Fruit fly (Drosophila melanogaster): ENCODE measurements around the gene Tango6.

Tango6 gene

dm6 chr2L:18951674-18952073 lies 17.2 kb upstream of the Tango6 start, which contains the start of gene Nedd8 (continued):
- TF ChIP-seq Chrac-16 (GFP tag; optimal IDR thresholded peaks at IDR 0.05) (no peak), dpn (GFP tag; optimal IDR thresholded peaks at IDR 0.05) (no peak), CG7786 (GFP tag; optimal IDR thresholded peaks at IDR 0.05) (no peak), hb (GFP tag; IDR thresholded peaks at IDR 0.05; ENCODE audit: partially characterized antibody) (peak; percentile 67; the same call in 2 of the 3 replicates), bbx (GFP tag; IDR thresholded peaks at IDR 0.05; ENCODE audit: partially characterized antibody) (peak; percentile 91), dm (GFP tag; optimal IDR thresholded peaks at IDR 0.05) (no peak), CG15479 (GFP tag; optimal IDR thresholded peaks at IDR 0.05) (no peak), CG4360 (GFP tag; IDR thresholded peaks at IDR 0.05) (no peak), CG13287 (GFP tag; IDR thresholded peaks at IDR 0.05; ENCODE audit: partially characterized antibody) (peak; percentile 95), CG1832 (GFP tag; optimal IDR thresholded peaks at IDR 0.05) (no peak), Sry-δ (GFP tag; optimal IDR thresholded peaks at IDR 0.05) (peak; percentile 90), eyg (GFP tag; optimal IDR thresholded peaks at IDR 0.05) (no peak), ems (GFP tag; optimal IDR thresholded peaks at IDR 0.05) (no peak), h (optimal IDR thresholded peaks at IDR 0.05) (no peak), Hr3 (GFP tag; optimal IDR thresholded peaks at IDR 0.05) (no peak), CG4730 (GFP tag; IDR thresholded peaks at IDR 0.05) (no peak), run (tag; optimal IDR thresholded peaks at IDR 0.05) (no peak), knrl (GFP tag; IDR thresholded peaks at IDR 0.05; ENCODE audit: partially characterized antibody) (peak; percentile 86), Blimp-1 (GFP tag; optimal IDR thresholded peaks at IDR 0.05) (no peak), CG3847 (GFP tag; IDR thresholded peaks at IDR 0.05) (no peak), BEAF-32 (GFP tag; optimal IDR thresholded peaks at IDR 0.05) (peak; percentile 86), Camta (GFP tag; optimal IDR thresholded peaks at IDR 0.05) (no peak), CG10209 (GFP tag; optimal IDR thresholded peaks at IDR 0.05) (no peak), Atf3 (GFP tag; optimal IDR thresholded peaks at IDR 0.05) (no peak), CG14710 (tag; optimal IDR thresholded peaks at IDR 0.05) (peak; percentile 30), CG6654 (GFP tag; optimal IDR thresholded peaks at IDR 0.05) (no peak), slbo (GFP tag; IDR thresholded peaks at IDR 0.05) (peak; percentile 42; the same call in 1 of the 2 replicates), prd (optimal IDR thresholded peaks at IDR 0.05) (no peak), prd (GFP tag; IDR thresholded peaks at IDR 0.05) (no peak), p53 (GFP tag; optimal IDR thresholded peaks at IDR 0.05) (no peak), tap (tag; optimal IDR thresholded peaks at IDR 0.05) (no peak), CG17912 (GFP tag; optimal IDR thresholded peaks at IDR 0.05) (no peak), Lim3 (GFP tag; IDR thresholded peaks at IDR 0.05) (no peak), ase (GFP tag; IDR thresholded peaks at IDR 0.05) (no peak), CG15514 (GFP tag; optimal IDR thresholded peaks at IDR 0.05) (peak; percentile 91), jumu (GFP tag; optimal IDR thresholded peaks at IDR 0.05) (no peak), org-1 (GFP tag; optimal IDR thresholded peaks at IDR 0.05) (no peak), Dref (GFP tag; IDR thresholded peaks at IDR 0.05) (peak; percentile 91), CG5953 (GFP tag; IDR thresholded peaks at IDR 0.05) (no peak), Awh (GFP tag; IDR thresholded peaks at IDR 0.05) (no peak), Bdp1 (GFP tag; optimal IDR thresholded peaks at IDR 0.05) (no peak), CG17186 (GFP tag; optimal IDR thresholded peaks at IDR 0.05) (no peak), CG6791 (GFP tag; IDR thresholded peaks at IDR 0.05; ENCODE audit: partially characterized antibody) (peak; percentile 85), grau (tag; optimal IDR thresholded peaks at IDR 0.05) (peak; percentile 24), Mad (GFP tag; optimal IDR thresholded peaks at IDR 0.05) (no peak), CG18619 (GFP tag; optimal IDR thresholded peaks at IDR 0.05) (no peak), CG2202 (tag; optimal IDR thresholded peaks at IDR 0.05) (no peak), Stat92E (GFP tag; optimal IDR thresholded peaks at IDR 0.05) (no peak), hkb (optimal IDR thresholded peaks at IDR 0.05) (no peak), hkb (GFP tag; IDR thresholded peaks at IDR 0.05) (no peak), CG17612 (GFP tag; IDR thresholded peaks at IDR 0.05) (no peak), Med (GFP tag) (peak; percentile 71)
